Worm (Caenorhabditis elegans) whole organism, L4 larva: ENCODE data around the gene cyp-13A8.
A peak's percentile ranks its signal among the peaks of the same experiment; 100 is the strongest.

ENCODE experiments used
- T20F7.1 ChIP-seq: fragments of 200-800 bp; sonication (Bioruptor generic); optimal IDR thresholded peaks from 2 replicates; lab custom pipeline; 2018; ENCODE audit warnings: mild to moderate bottlenecking, missing genetic modification characterization, missing compliant biosample characterization
- T26A8.4 ChIP-seq: fragments of 200-800 bp; sonication (Bioruptor generic); IDR thresholded peaks from 2 replicates; pipeline ENCODE4 v1.3.6; 2022; ENCODE audit warnings: missing genetic modification characterization, missing compliant biosample characterization
- ZK337.2 ChIP-seq: fragments of 200-800 bp; sonication (Bioruptor generic); IDR thresholded peaks from 2 replicates; pipeline ENCODE4 v1.3.6; 2022; ENCODE audit warnings: missing genetic modification reagents, missing genetic modification characterization, missing compliant biosample characterization
- aha-1 ChIP-seq: fragments of 150-350 bp; peaks from one replicate; lab custom pipeline; 2014; ENCODE audit warnings: missing biosample characterization, missing genetic modification characterization
- aly-2 ChIP-seq: sonication (generic microtip); optimal IDR thresholded peaks from 2 replicates; lab custom pipeline; 2018; ENCODE audit warnings: missing biosample characterization, missing genetic modification characterization
- arid-1 ChIP-seq: fragments of 200-800 bp; sonication (Bioruptor generic); conservative IDR thresholded peaks from 2 replicates; pipeline ENCODE4 v1.3.6; 2022; ENCODE audit warnings: missing genetic modification reagents, missing genetic modification characterization, missing compliant biosample characterization
- ceh-28 ChIP-seq: fragments of 150-350 bp; optimal IDR thresholded peaks from 2 replicates; lab custom pipeline; 2014; ENCODE audit warnings: missing biosample characterization, missing genetic modification reagents, missing genetic modification characterization
- ceh-82 ChIP-seq: sonication (generic microtip); optimal IDR thresholded peaks from 2 replicates; lab custom pipeline; 2017; ENCODE audit warnings: missing biosample characterization, missing genetic modification characterization
- ctbp-1 ChIP-seq: fragments of 200-800 bp; sonication (Bioruptor generic); IDR thresholded peaks from 2 replicates; pipeline ENCODE4 v1.3.6; 2022; ENCODE audit warnings: missing genetic modification reagents, missing genetic modification characterization, missing compliant biosample characterization
- daf-12 ChIP-seq: fragments of 150-350 bp; optimal IDR thresholded peaks from 2 replicates; lab custom pipeline; 2014; ENCODE audit warnings: missing biosample characterization, missing genetic modification reagents, missing genetic modification characterization
- dmd-6 ChIP-seq: fragments of 200-800 bp; sonication (Bioruptor generic); IDR thresholded peaks from 2 replicates; pipeline ENCODE4 v1.3.6; 2022; ENCODE audit warnings: missing genetic modification reagents, missing genetic modification characterization, missing compliant biosample characterization
- dpl-1 ChIP-seq: fragments of 150-350 bp; optimal IDR thresholded peaks from 2 replicates; lab custom pipeline; 2014; ENCODE audit warnings: missing biosample characterization, missing genetic modification reagents, missing genetic modification characterization
- dve-1 ChIP-seq: sonication (generic microtip); optimal IDR thresholded peaks from 2 replicates; lab custom pipeline; 2017; ENCODE audit warnings: antibody characterized with exemption, mild to moderate bottlenecking, missing genetic modification characterization, missing compliant biosample characterization; ENCODE audit not compliant: insufficient read depth
- egl-27 ChIP-seq: sonication (generic microtip); optimal IDR thresholded peaks from 3 replicates; lab custom pipeline; 2017; ENCODE audit warnings: missing biosample characterization, missing genetic modification reagents, missing genetic modification characterization
- hif-1 ChIP-seq, 2 experiments: sonication (generic microtip); optimal IDR thresholded peaks; 2 replicates each; lab custom pipeline; 2016 to 2017; ENCODE audit warnings: missing compliant biosample characterization in 2 of 2, missing genetic modification characterization in 2 of 2, missing genetic modification reagents in 2 of 2, missing genotype in 2 of 2, mild to moderate bottlenecking in 1 of 2
- hlh-11 ChIP-seq: fragments of 200-800 bp; sonication (Bioruptor generic); optimal IDR thresholded peaks from 2 replicates; lab custom pipeline; 2018; ENCODE audit warnings: mild to moderate bottlenecking, missing genetic modification characterization, missing compliant biosample characterization
- hlh-30 ChIP-seq: sonication (generic microtip); optimal IDR thresholded peaks from 2 replicates; lab custom pipeline; 2017; ENCODE audit warnings: antibody characterized with exemption, mild to moderate bottlenecking, missing genetic modification characterization, missing compliant biosample characterization; ENCODE audit not compliant: insufficient read depth
- lin-1 ChIP-seq: fragments of 200-800 bp; sonication (Bioruptor generic); IDR thresholded peaks from 2 replicates; pipeline ENCODE4 v1.3.6; 2022; ENCODE audit warnings: missing genetic modification reagents, missing genetic modification characterization, missing compliant biosample characterization
- lin-38 ChIP-seq: fragments of 200-800 bp; sonication (Bioruptor generic); IDR thresholded peaks from 2 replicates; pipeline ENCODE4 v1.3.6; 2022; ENCODE audit warnings: missing genetic modification reagents, missing genetic modification characterization, missing compliant biosample characterization
- mdl-1 ChIP-seq, 2 experiments: fragments of 150-350 bp in 1 of 2; sonication (generic microtip) in 1 of 2; optimal IDR thresholded peaks; 2 replicates each; lab custom pipeline; 2014 to 2017; ENCODE audit warnings: missing biosample characterization in 2 of 2, missing genetic modification characterization in 2 of 2
- mep-1 ChIP-seq: fragments of 150-350 bp; sonication (generic microtip); optimal IDR thresholded peaks from 3 replicates; lab custom pipeline; 2014; ENCODE audit warnings: missing biosample characterization, missing genetic modification characterization
- mes-2 ChIP-seq: sonication (generic microtip); optimal IDR thresholded peaks from 2 replicates; lab custom pipeline; 2016; ENCODE audit warnings: missing genotype, mild to moderate bottlenecking, missing genetic modification characterization, missing compliant biosample characterization; ENCODE audit not compliant: poor library complexity, severe bottlenecking
- mxl-2 ChIP-seq: fragments of 200-800 bp; sonication (Bioruptor generic); conservative IDR thresholded peaks from 2 replicates; pipeline ENCODE4 v1.3.6; 2022; ENCODE audit warnings: missing genetic modification reagents, missing genetic modification characterization, missing compliant biosample characterization
- mxl-3 ChIP-seq: fragments of 200-800 bp; sonication (Bioruptor generic); optimal IDR thresholded peaks from 2 replicates; lab custom pipeline; 2018; ENCODE audit warnings: mild to moderate bottlenecking, missing genetic modification characterization, missing compliant biosample characterization
- nhr-102 ChIP-seq: sonication (generic microtip); optimal IDR thresholded peaks from 2 replicates; lab custom pipeline; 2016; ENCODE audit warnings: mild to moderate bottlenecking, missing genetic modification characterization, moderate library complexity, missing compliant biosample characterization
- nhr-11 ChIP-seq: fragments of 150-350 bp; optimal IDR thresholded peaks from 2 replicates; lab custom pipeline; 2014; ENCODE audit warnings: missing biosample characterization, missing genetic modification characterization
- nhr-48 ChIP-seq: sonication (generic microtip); optimal IDR thresholded peaks from 2 replicates; lab custom pipeline; 2016; ENCODE audit warnings: mild to moderate bottlenecking, missing genetic modification characterization, missing compliant biosample characterization
- nhr-6 ChIP-seq: fragments of 150-350 bp; optimal IDR thresholded peaks from 2 replicates; lab custom pipeline; 2014; ENCODE audit warnings: missing biosample characterization, missing genetic modification characterization
- pha-4 ChIP-seq, 2 experiments: fragments of 150-350 bp in 1 of 2; fragments of 200-800 bp in 1 of 2; sonication (Bioruptor generic) in 1 of 2; IDR thresholded peaks in 1 of 2; optimal IDR thresholded peaks in 1 of 2; 2 replicates each; pipeline versions ENCODE4 v1.3.6 to Lab custom; 2014 to 2022; ENCODE audit warnings: missing genetic modification characterization in 2 of 2, missing genetic modification reagents in 2 of 2, missing biosample characterization in 1 of 2, missing compliant biosample characterization in 1 of 2
- php-3 ChIP-seq: fragments of 200-800 bp; sonication (Bioruptor generic); IDR thresholded peaks from 2 replicates; pipeline ENCODE4 v1.3.6; 2022; ENCODE audit warnings: missing genetic modification reagents, missing genetic modification characterization, missing compliant biosample characterization
- pqm-1 ChIP-seq: sonication (generic microtip); optimal IDR thresholded peaks from 2 replicates; lab custom pipeline; 2017; ENCODE audit warnings: missing biosample characterization, missing genetic modification characterization
- rbr-2 ChIP-seq: sonication (generic microtip); optimal IDR thresholded peaks from 2 replicates; lab custom pipeline; 2016; ENCODE audit warnings: missing genotype, missing genetic modification characterization, missing compliant biosample characterization
- saeg-2 ChIP-seq: fragments of 200-800 bp; sonication (Bioruptor generic); IDR thresholded peaks from 2 replicates; pipeline ENCODE4 v1.3.6; 2022; ENCODE audit warnings: missing genetic modification reagents, missing genetic modification characterization, missing compliant biosample characterization
- set-16 ChIP-seq: fragments of 200-800 bp; sonication (Bioruptor generic); IDR thresholded peaks from 2 replicates; pipeline ENCODE4 v1.3.6; 2022; ENCODE audit warnings: missing genetic modification reagents, missing genetic modification characterization, missing compliant biosample characterization
- snpc-4 ChIP-seq: fragments of 150-350 bp; optimal IDR thresholded peaks from 2 replicates; lab custom pipeline; 2014; ENCODE audit warnings: missing biosample characterization, missing genetic modification characterization
- spr-1 ChIP-seq: sonication (generic microtip); optimal IDR thresholded peaks from 2 replicates; lab custom pipeline; 2016; ENCODE audit warnings: mild to moderate bottlenecking, missing genetic modification characterization, missing compliant biosample characterization
- unc-62 ChIP-seq, 3 experiments: fragments of 150-350 bp in 1 of 3; sonication (generic microtip); optimal IDR thresholded peaks in 2 of 3; peaks in 1 of 3; 1 replicate in 1 of 3; 2 replicates in 2 of 3; lab custom pipeline; 2014 to 2017; ENCODE audit warnings: missing biosample characterization in 3 of 3, missing genetic modification characterization in 3 of 3, missing genetic modification reagents in 3 of 3, missing genotype in 1 of 3
- vab-7 ChIP-seq: fragments of 200-800 bp; sonication (Bioruptor generic); IDR thresholded peaks from 2 replicates; pipeline ENCODE4 v1.3.6; 2022; ENCODE audit warnings: missing genetic modification reagents, missing genetic modification characterization, missing compliant biosample characterization
- zfp-3 ChIP-seq: fragments of 200-800 bp; sonication (Bioruptor generic); conservative IDR thresholded peaks from 2 replicates; pipeline ENCODE4 v1.3.6; 2022; ENCODE audit warnings: missing genetic modification reagents, missing genetic modification characterization, missing compliant biosample characterization
- ztf-11 ChIP-seq: fragments of 150-350 bp; optimal IDR thresholded peaks from 2 replicates; lab custom pipeline; 2014; ENCODE audit warnings: missing biosample characterization, missing genetic modification characterization
- ztf-7 ChIP-seq: fragments of 150-350 bp; optimal IDR thresholded peaks from 2 replicates; lab custom pipeline; 2014; ENCODE audit warnings: missing biosample characterization, missing genetic modification characterization

cyp-13A8 gene

DNA sequence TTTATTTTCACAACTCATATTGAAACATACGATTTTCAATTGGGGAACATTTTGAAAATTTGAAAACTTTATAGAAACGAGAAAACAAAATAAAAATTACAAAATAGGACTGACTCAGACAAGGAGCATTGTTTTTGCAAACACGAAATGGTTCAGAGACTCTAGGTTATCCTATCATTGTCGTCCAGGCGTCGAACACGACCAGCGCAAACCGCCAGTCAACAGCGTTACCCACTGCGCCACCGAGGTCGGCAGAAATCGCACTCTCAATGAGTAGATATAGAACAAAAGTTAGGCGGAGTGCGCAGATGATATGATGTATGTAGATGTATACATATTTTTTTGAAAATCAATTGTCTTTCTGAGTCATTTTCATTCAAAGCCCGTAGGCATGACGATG, 32.7 kb downstream of the cyp-13A8 start (continued):
- TF ChIP-seq mes-2 (tag; lab: Kevin White, UChicago) (no peak), dve-1 (tag; lab: Kevin White, UChicago) (peak; percentile 63), ceh-82 (tag; lab: Kevin White, UChicago) (no peak)

DNA sequence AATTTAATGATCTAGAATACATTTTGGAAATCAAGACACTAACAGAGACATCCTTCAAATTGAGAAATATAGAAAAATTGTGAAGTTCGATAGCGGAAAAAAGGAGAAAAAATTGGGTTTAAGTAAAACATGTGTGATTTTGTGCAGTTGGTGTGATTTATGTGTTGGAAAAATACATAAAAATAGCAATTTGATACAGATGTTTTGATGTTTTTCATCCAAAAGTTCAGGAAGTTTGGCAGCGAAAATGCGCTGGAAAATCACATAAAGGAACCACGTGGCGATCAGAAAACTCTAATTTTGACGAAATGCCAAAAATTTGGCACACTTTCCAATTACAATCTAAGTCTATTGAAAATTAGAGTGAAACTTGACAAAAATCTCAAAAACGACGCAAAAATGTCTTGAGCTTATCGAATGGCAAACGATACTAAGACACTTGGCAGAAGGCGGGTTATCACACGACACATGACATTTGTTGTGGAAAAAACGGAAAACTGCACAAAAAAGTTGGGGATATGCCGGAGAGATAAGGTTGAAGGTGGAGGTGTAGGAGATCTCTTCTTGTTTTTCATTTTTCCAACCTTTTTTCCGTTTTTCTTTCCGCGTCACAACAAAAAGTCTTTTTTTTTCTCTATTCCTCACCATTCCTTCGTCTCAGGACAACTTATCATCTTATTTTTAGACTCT, 33.3 kb downstream of the cyp-13A8 start, which contains the start of gene ZK1321.4:
Gene ZK1321.4, minus strand, starts transcription at position 51 of the 690 bp plus-strand sequence.
- TF ChIP-seq nhr-11 (tag; lab: Kevin White, UChicago) (peak; percentile 12), set-16 (GFP tag; lab: Robert Waterston, UW) (no peak)

ce11 chrII:9769797-9770520, 37.4 kb downstream of the cyp-13A8 start, which contains the start of gene aqp-10:
aqp-10 (minus strand) TSS chrII:9769847.
- TF ChIP-seq saeg-2 (GFP tag; lab: Robert Waterston, UW) = no peak
- TF ChIP-seq hif-1 (tag; optimal IDR thresholded peaks at IDR 0.05; lab: Kevin White, UChicago) = peak in 1 of 2 experiments; percentile 44
- TF ChIP-seq T26A8.4 (GFP tag; lab: Robert Waterston, UW) = peak; percentile 81
- TF ChIP-seq spr-1 (tag; lab: Kevin White, UChicago) = peak; percentile 15
- peak; percentile 74 for TF ChIP-seq nhr-6 (tag; lab: Kevin White, UChicago)
- TF ChIP-seq lin-38 (GFP tag; lab: Robert Waterston, UW) = peak; percentile 51
- peak; percentile 71 for TF ChIP-seq dve-1 (tag; lab: Kevin White, UChicago)
- peak in 1 of 2 experiments; percentile 20 for TF ChIP-seq mdl-1 (tag; optimal IDR thresholded peaks at IDR 0.05; lab: Kevin White, UChicago)
- TF ChIP-seq nhr-102 (tag; lab: Kevin White, UChicago) = peak; percentile 76
- TF ChIP-seq lin-1 (GFP tag; lab: Robert Waterston, UW) = 0 out of 2 replicates have a peak, but pooled peaks have one; percentile 10
- no peak for TF ChIP-seq ceh-28 (tag; lab: Kevin White, UChicago)
- TF ChIP-seq T20F7.1 (GFP tag; lab: Kevin White, UChicago) = peak; percentile 53
- no peak for TF ChIP-seq aly-2 (tag; lab: Kevin White, UChicago)
- TF ChIP-seq nhr-48 = peak; percentile 45
- no peak for TF ChIP-seq set-16 (GFP tag; lab: Robert Waterston, UW)
- 0 out of 2 replicates have a peak, but pooled peaks have one; percentile 35 for TF ChIP-seq zfp-3 (GFP tag; lab: Robert Waterston, UW)
- peak; percentile 80 for TF ChIP-seq hlh-11 (tag; lab: Kevin White, UChicago)
- no peak for TF ChIP-seq snpc-4 (tag; lab: Kevin White, UChicago)
- no peak for TF ChIP-seq ztf-11
- TF ChIP-seq pqm-1 (tag; lab: Kevin White, UChicago) = peak; percentile 73
- no peak for TF ChIP-seq daf-12 (tag; lab: Kevin White, UChicago)
- TF ChIP-seq mes-2 (tag; lab: Kevin White, UChicago) = peak; percentile 62
- peak; percentile 29 for TF ChIP-seq rbr-2 (tag; lab: Kevin White, UChicago)
- no peak for TF ChIP-seq ZK337.2
- peak; percentile 5 for TF ChIP-seq mxl-3
- 0 out of 2 replicates have a peak, but pooled peaks have one; percentile 28 for TF ChIP-seq arid-1
- TF ChIP-seq egl-27 (tag; lab: Kevin White, UChicago) = no peak
- TF ChIP-seq mxl-2 (GFP tag; lab: Robert Waterston, UW) = 0 out of 2 replicates have a peak, but pooled peaks have one; percentile 23
- TF ChIP-seq ztf-7 (tag; lab: Kevin White, UChicago) = no peak
- no peak for TF ChIP-seq unc-62 (GFP tag; optimal IDR thresholded peaks at IDR 0.05 in 1 of 2; lab: Kevin White, UChicago)
- no peak for TF ChIP-seq unc-62 (tag; optimal IDR thresholded peaks at IDR 0.05; lab: Kevin White, UChicago)
- peak; percentile 86 for TF ChIP-seq aha-1 (tag; lab: Kevin White, UChicago)
- TF ChIP-seq dpl-1 (GFP tag; lab: Kevin White, UChicago) = peak; percentile 49
- TF ChIP-seq hlh-30 (tag; lab: Kevin White, UChicago) = peak; percentile 85
- TF ChIP-seq ctbp-1 (GFP tag; lab: Robert Waterston, UW) = no peak
- TF ChIP-seq php-3 (GFP tag; lab: Robert Waterston, UW) = 0 out of 2 replicates have a peak, but pooled peaks have one; percentile 42
- TF ChIP-seq vab-7 (GFP tag; lab: Robert Waterston, UW) = no peak
- TF ChIP-seq dmd-6 = peak; percentile 79
- TF ChIP-seq pha-4 (GFP tag; IDR thresholded peaks at IDR 0.05; lab: Robert Waterston, UW) = no peak
- TF ChIP-seq pha-4 (tag; optimal IDR thresholded peaks at IDR 0.05; lab: Kevin White, UChicago) = peak; percentile 14
- TF ChIP-seq mep-1 (tag; lab: Kevin White, UChicago) = peak; percentile 45
